Fruit fly (Drosophila melanogaster) whole organism, embryonic: ENCODE data around the gene Dh44.
A peak's percentile ranks its signal among the peaks of the same experiment; 100 is the strongest.

ENCODE experiments used
- Atf3 ChIP-seq: fragments of 200-800 bp; sonication (Bioruptor generic); optimal IDR thresholded peaks from 3 replicates; lab custom pipeline; 2016; ENCODE audit warnings: missing biosample characterization, missing genetic modification characterization
- B-H2 ChIP-seq: fragments of 200-800 bp; sonication (Bioruptor generic); optimal IDR thresholded peaks from 2 replicates; lab custom pipeline; 2018; ENCODE audit warnings: missing biosample characterization, mild to moderate bottlenecking, missing genetic modification characterization
- CG13775 ChIP-seq: fragments of 200-800 bp; sonication (Bioruptor generic); optimal IDR thresholded peaks from 3 replicates; lab custom pipeline; 2017; ENCODE audit warnings: missing biosample characterization, mild to moderate bottlenecking, missing genetic modification characterization
- CG14441 ChIP-seq: fragments of 200-800 bp; sonication (Bioruptor generic); IDR thresholded peaks from 2 replicates; pipeline ENCODE4 v1.3.6; 2022; ENCODE audit warnings: missing biosample characterization, missing genetic modification characterization
- CG14710 ChIP-seq: fragments of 200-800 bp; sonication (Bioruptor generic); optimal IDR thresholded peaks from 3 replicates; lab custom pipeline; 2019; ENCODE audit warnings: missing biosample characterization, mild to moderate bottlenecking, missing genetic modification characterization, moderate library complexity
- CG15073 ChIP-seq: fragments of 200-800 bp; sonication (Bioruptor generic); optimal IDR thresholded peaks from 2 replicates; lab custom pipeline; 2016; ENCODE audit warnings: missing biosample characterization, missing genetic modification characterization
- CG18476 ChIP-seq: fragments of 200-800 bp; sonication (Bioruptor generic); optimal IDR thresholded peaks from 2 replicates; lab custom pipeline; 2016; ENCODE audit warnings: missing biosample characterization, mild to moderate bottlenecking, missing genetic modification characterization
- CG32767 ChIP-seq: fragments of 200-800 bp; sonication (Bioruptor generic); IDR thresholded peaks from 2 replicates; pipeline ENCODE4 v1.3.6; 2022; ENCODE audit warnings: missing biosample characterization, missing genetic modification characterization
- CG33557 ChIP-seq: fragments of 200-800 bp; sonication (Bioruptor generic); optimal IDR thresholded peaks from 2 replicates; lab custom pipeline; 2019; ENCODE audit warnings: missing biosample characterization, mild to moderate bottlenecking, missing genetic modification characterization, moderate library complexity
- CG4424 ChIP-seq: fragments of 200-800 bp; sonication (Bioruptor generic); optimal IDR thresholded peaks from 3 replicates; lab custom pipeline; 2016; ENCODE audit warnings: missing biosample characterization, missing genetic modification characterization
- CG4617 ChIP-seq: fragments of 200-800 bp; sonication (Bioruptor generic); optimal IDR thresholded peaks from 3 replicates; lab custom pipeline; 2016; ENCODE audit warnings: missing biosample characterization, missing genetic modification characterization, borderline replicate concordance
- CG4707 ChIP-seq: fragments of 200-800 bp; sonication (Bioruptor generic); optimal IDR thresholded peaks from 2 replicates; lab custom pipeline; 2018; ENCODE audit warnings: missing biosample characterization, mild to moderate bottlenecking, missing genetic modification characterization, moderate library complexity
- CG6654 ChIP-seq: fragments of 200-800 bp; sonication (Bioruptor generic); optimal IDR thresholded peaks from 2 replicates; lab custom pipeline; 2017; ENCODE audit warnings: missing biosample characterization, mild to moderate bottlenecking, missing genetic modification characterization
- CG6683 ChIP-seq: fragments of 200-800 bp; sonication (Bioruptor generic); optimal IDR thresholded peaks from 2 replicates; lab custom pipeline; 2017; ENCODE audit warnings: missing biosample characterization, mild to moderate bottlenecking, missing genetic modification characterization, missing genetic modification reagents
- CG8478 ChIP-seq: fragments of >200 bp; optimal IDR thresholded peaks from 2 replicates; lab custom pipeline; 2018
- CG9876 ChIP-seq: fragments of 200-800 bp; sonication (Bioruptor generic); optimal IDR thresholded peaks from 2 replicates; lab custom pipeline; 2016; ENCODE audit warnings: missing biosample characterization, missing genetic modification characterization
- Ets97D ChIP-seq: fragments of 200-800 bp; sonication (Bioruptor generic); optimal IDR thresholded peaks from 3 replicates; lab custom pipeline; 2016; ENCODE audit warnings: missing biosample characterization, missing genetic modification characterization
- GATAe ChIP-seq: fragments of 200-800 bp; sonication (Bioruptor generic); conservative IDR thresholded peaks from 2 replicates; pipeline ENCODE4 v1.3.6; 2022; ENCODE audit warnings: missing biosample characterization, missing genetic modification characterization
- Hand ChIP-seq: fragments of 200-800 bp; sonication (Bioruptor generic); optimal IDR thresholded peaks from 2 replicates; lab custom pipeline; 2017; ENCODE audit warnings: mild to moderate bottlenecking, missing biosample characterization, missing genetic modification reagents, missing genetic modification characterization
- Hmr ChIP-seq: fragments of 200-800 bp; sonication (Bioruptor generic); optimal IDR thresholded peaks from 3 replicates; lab custom pipeline; 2017; ENCODE audit warnings: mild to moderate bottlenecking, missing biosample characterization, missing genetic modification reagents, missing genetic modification characterization
- Hmx ChIP-seq: fragments of 200-800 bp; sonication (Bioruptor generic); optimal IDR thresholded peaks from 2 replicates; lab custom pipeline; 2016; ENCODE audit warnings: missing biosample characterization, missing genetic modification characterization
- Hr51 ChIP-seq, 2 experiments: fragments of 200-800 bp; sonication (Bioruptor generic); optimal IDR thresholded peaks; 2 replicates in 1 of 2; 3 replicates in 1 of 2; lab custom pipeline; 2016 to 2018; ENCODE audit warnings: missing biosample characterization in 2 of 2, missing genetic modification characterization in 2 of 2, mild to moderate bottlenecking in 1 of 2, moderate library complexity in 1 of 2
- Hr78 ChIP-seq, 2 experiments: fragments of 200-800 bp in 1 of 2; fragments of >200 bp in 1 of 2; sonication (Bioruptor generic) in 1 of 2; optimal IDR thresholded peaks; 2 replicates each; lab custom pipeline; 2017 to 2019; ENCODE audit warnings: missing biosample characterization in 2 of 2, missing genetic modification characterization in 2 of 2, mild to moderate bottlenecking in 1 of 2, moderate library complexity in 1 of 2
- Meics ChIP-seq: fragments of 200-800 bp; sonication (Bioruptor generic); optimal IDR thresholded peaks from 2 replicates; lab custom pipeline; 2017; ENCODE audit warnings: missing biosample characterization, mild to moderate bottlenecking, missing genetic modification characterization
- Ravus ChIP-seq: fragments of 200-800 bp; sonication (Bioruptor generic); IDR thresholded peaks from 2 replicates; pipeline ENCODE4 v1.3.6; 2022; ENCODE audit warnings: missing biosample characterization, missing genetic modification characterization
- Tbp ChIP-seq: fragments of >200 bp; optimal IDR thresholded peaks from 2 replicates; lab custom pipeline; 2018; ENCODE audit warnings: missing biosample characterization, missing genetic modification characterization
- ase ChIP-seq: fragments of 200-800 bp; sonication (Bioruptor generic); IDR thresholded peaks from 3 replicates; pipeline ENCODE4 v1.3.6; 2022; ENCODE audit warnings: missing biosample characterization, missing genetic modification characterization
- ci ChIP-seq: fragments of 200-800 bp; sonication (Bioruptor generic); IDR thresholded peaks from 3 replicates; pipeline ENCODE4 v1.3.6; 2022; ENCODE audit warnings: missing biosample characterization, missing genetic modification characterization
- da ChIP-seq: fragments of 200-800 bp; sonication (Bioruptor generic); optimal IDR thresholded peaks from 2 replicates; lab custom pipeline; 2016; ENCODE audit warnings: missing biosample characterization, missing genetic modification characterization
- dati ChIP-seq: fragments of 200-800 bp; sonication (Bioruptor generic); IDR thresholded peaks from 2 replicates; pipeline ENCODE4 v1.3.6; 2022; ENCODE audit warnings: missing biosample characterization, missing genetic modification characterization
- dmrt99B ChIP-seq: fragments of 200-800 bp; sonication (Bioruptor generic); optimal IDR thresholded peaks from 2 replicates; lab custom pipeline; 2018; ENCODE audit warnings: missing biosample characterization, mild to moderate bottlenecking, missing genetic modification characterization, moderate library complexity
- fd3F ChIP-seq: fragments of 200-800 bp; sonication (Bioruptor generic); optimal IDR thresholded peaks from 2 replicates; lab custom pipeline; 2018; ENCODE audit warnings: missing biosample characterization, mild to moderate bottlenecking, missing genetic modification characterization, moderate library complexity
- hth ChIP-seq: fragments of >200 bp; optimal IDR thresholded peaks from 2 replicates; lab custom pipeline; 2017; ENCODE audit warnings: inconsistent platforms
- ind ChIP-seq: fragments of 200-800 bp; sonication (Bioruptor generic); optimal IDR thresholded peaks from 3 replicates; lab custom pipeline; 2016; ENCODE audit warnings: missing biosample characterization, missing genetic modification characterization
- jumu ChIP-seq: fragments of 200-800 bp; sonication (Bioruptor generic); optimal IDR thresholded peaks from 3 replicates; lab custom pipeline; 2016; ENCODE audit warnings: missing biosample characterization, missing genetic modification characterization
- luna ChIP-seq: fragments of 200-800 bp; sonication (Bioruptor generic); optimal IDR thresholded peaks from 2 replicates; lab custom pipeline; 2016; ENCODE audit warnings: missing biosample characterization, missing genetic modification characterization
- nerfin-1 ChIP-seq: fragments of 200-800 bp; sonication (Bioruptor generic); optimal IDR thresholded peaks from 3 replicates; lab custom pipeline; 2019; ENCODE audit warnings: missing biosample characterization, mild to moderate bottlenecking, missing genetic modification characterization, moderate library complexity
- p53 ChIP-seq: fragments of 200-800 bp; sonication (Bioruptor generic); optimal IDR thresholded peaks from 2 replicates; lab custom pipeline; 2016; ENCODE audit warnings: missing biosample characterization, missing genetic modification characterization
- pho ChIP-seq: fragments of 200-800 bp; sonication (Bioruptor generic); optimal IDR thresholded peaks from 2 replicates; lab custom pipeline; 2016; ENCODE audit warnings: missing biosample characterization, missing genetic modification characterization
- psq ChIP-seq: fragments of 200-800 bp; sonication (Bioruptor generic); optimal IDR thresholded peaks from 2 replicates; lab custom pipeline; 2017; ENCODE audit warnings: missing biosample characterization, missing genetic modification characterization
- schlank ChIP-seq: fragments of 200-800 bp; sonication (Bioruptor generic); optimal IDR thresholded peaks from 2 replicates; lab custom pipeline; 2018; ENCODE audit warnings: missing biosample characterization, mild to moderate bottlenecking, missing genetic modification characterization
- seq ChIP-seq: fragments of 200-800 bp; sonication (Bioruptor generic); IDR thresholded peaks from 2 replicates; pipeline ENCODE4 v1.3.6; 2022; ENCODE audit warnings: missing biosample characterization, missing genetic modification characterization
- shn ChIP-seq: fragments of 200-800 bp; sonication (Bioruptor generic); optimal IDR thresholded peaks from 3 replicates; lab custom pipeline; 2016; ENCODE audit warnings: missing biosample characterization, missing genetic modification characterization
- sim ChIP-seq: fragments of 200-800 bp; sonication (Bioruptor generic); IDR thresholded peaks from 2 replicates; pipeline ENCODE4 v1.3.6; 2022; ENCODE audit warnings: missing biosample characterization, missing genetic modification characterization
- so ChIP-seq: fragments of 200-800 bp; sonication (Bioruptor generic); IDR thresholded peaks from 3 replicates; pipeline ENCODE4 v1.3.6; 2022; ENCODE audit warnings: missing biosample characterization, missing genetic modification characterization
- ssp ChIP-seq: fragments of 200-800 bp; sonication (Bioruptor generic); IDR thresholded peaks from 2 replicates; pipeline ENCODE4 v1.3.6; 2022; ENCODE audit warnings: missing biosample characterization, missing genetic modification characterization
- sug ChIP-seq: fragments of 200-800 bp; optimal IDR thresholded peaks from 2 replicates; lab custom pipeline; 2019; ENCODE audit warnings: missing biosample characterization, mild to moderate bottlenecking, missing genetic modification characterization, moderate library complexity
- tio ChIP-seq: fragments of 200-800 bp; sonication (Bioruptor generic); optimal IDR thresholded peaks from 2 replicates; lab custom pipeline; 2017; ENCODE audit warnings: missing biosample characterization, missing genetic modification characterization, inconsistent platforms
- trh ChIP-seq: fragments of 200-800 bp; sonication (Bioruptor generic); optimal IDR thresholded peaks from 2 replicates; lab custom pipeline; 2016; ENCODE audit warnings: missing biosample characterization, missing genetic modification characterization
- tup ChIP-seq: fragments of 200-800 bp; sonication (Bioruptor generic); optimal IDR thresholded peaks from 2 replicates; lab custom pipeline; 2016; ENCODE audit warnings: missing biosample characterization, mild to moderate bottlenecking, missing genetic modification characterization, moderate library complexity
- twi ChIP-seq: fragments of 200-800 bp; optimal IDR thresholded peaks from 2 replicates; lab custom pipeline; 2019; ENCODE audit warnings: missing biosample characterization, mild to moderate bottlenecking, missing genetic modification characterization, moderate library complexity
- vvl ChIP-seq: fragments of 200-800 bp; sonication (Bioruptor generic); IDR thresholded peaks from 2 replicates; pipeline ENCODE4 v1.3.6; 2022; ENCODE audit warnings: missing biosample characterization, missing genetic modification characterization

Gene Dh44

DNA sequence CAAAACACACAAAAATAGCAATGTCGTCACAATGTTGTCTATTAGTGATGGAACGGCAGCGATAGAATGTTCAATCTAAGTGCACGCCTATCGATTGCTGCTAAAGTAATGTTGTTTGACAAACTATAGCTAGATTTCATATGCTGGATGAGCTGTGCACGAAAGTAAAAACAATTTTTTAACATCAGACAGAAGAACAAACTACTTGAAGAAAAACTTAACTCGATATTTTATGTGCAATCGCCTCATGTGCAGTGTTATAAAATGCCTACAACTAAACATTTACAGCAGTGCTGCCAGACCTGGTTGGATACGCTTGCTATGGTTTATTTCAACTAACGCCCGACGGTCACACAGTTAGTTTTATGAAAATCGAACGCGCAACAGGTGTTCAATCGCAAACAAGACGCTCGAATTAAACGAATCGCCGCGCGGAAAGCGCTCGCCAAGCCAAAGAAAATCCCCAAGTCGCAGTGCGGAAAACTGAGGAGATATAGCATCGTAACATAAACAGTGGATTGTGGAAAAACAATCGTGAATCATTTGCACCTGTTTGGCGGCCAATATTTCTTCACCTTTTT lies 46.9 kb upstream of the Dh44 start, which contains the start of the genes bocks and CG8312 (continued):
- TF ChIP-seq CG14441 (GFP tag; lab: Robert Waterston, UW): no peak
- TF ChIP-seq seq (GFP tag; lab: Robert Waterston, UW): no peak
- TF ChIP-seq shn: peak; percentile 16
- no peak for TF ChIP-seq Tbp (GFP tag; lab: Kevin White, UChicago)
- TF ChIP-seq vvl: no peak
- TF ChIP-seq CG6683: no peak
- peak; percentile 58 for TF ChIP-seq sug (tag; lab: Kevin White, UChicago)
- TF ChIP-seq Hand: no peak
- TF ChIP-seq trh (GFP tag; lab: Kevin White, UChicago): no peak
- TF ChIP-seq schlank (tag; lab: Kevin White, UChicago): no peak
- no peak for TF ChIP-seq ase (GFP tag; lab: Robert Waterston, UW)
- no peak for TF ChIP-seq tup (GFP tag; lab: Kevin White, UChicago)
- no peak for TF ChIP-seq CG6654 (GFP tag; lab: Kevin White, UChicago)
- TF ChIP-seq hth (lab: Kevin White, UChicago): no peak
- TF ChIP-seq da: peak; percentile 46
- TF ChIP-seq Hr78 (GFP tag; optimal IDR thresholded peaks at IDR 0.05; lab: Kevin White, UChicago): no peak
- TF ChIP-seq ind (GFP tag; lab: Kevin White, UChicago): peak; percentile 26
- no peak for TF ChIP-seq CG18476 (GFP tag; lab: Kevin White, UChicago)
- peak; percentile 50 for TF ChIP-seq nerfin-1 (tag; lab: Kevin White, UChicago)
- no peak for TF ChIP-seq psq (GFP tag; lab: Kevin White, UChicago)
- no peak for TF ChIP-seq so (GFP tag; lab: Robert Waterston, UW)
- no peak for TF ChIP-seq CG15073
- no peak for TF ChIP-seq p53 (GFP tag; lab: Kevin White, UChicago)
- TF ChIP-seq ssp (GFP tag; lab: Robert Waterston, UW): no peak
- peak; percentile 65 for TF ChIP-seq pho (GFP tag; lab: Kevin White, UChicago)
- peak; percentile 50 for TF ChIP-seq CG4424 (GFP tag; lab: Kevin White, UChicago)
- TF ChIP-seq CG4707 (GFP tag; lab: Kevin White, UChicago): no peak
- no peak for TF ChIP-seq tio (GFP tag; lab: Kevin White, UChicago)
- peak; percentile 26 for TF ChIP-seq CG13775 (GFP tag; lab: Kevin White, UChicago)
- TF ChIP-seq Hr51 (GFP tag; optimal IDR thresholded peaks at IDR 0.05; lab: Kevin White, UChicago): peak in 1 of 2 experiments; percentile 33
- no peak for TF ChIP-seq dmrt99B (tag; lab: Kevin White, UChicago)
- TF ChIP-seq CG4617 (GFP tag; lab: Kevin White, UChicago): peak; percentile 45
- TF ChIP-seq Atf3 (GFP tag; lab: Kevin White, UChicago): peak; percentile 85
- TF ChIP-seq GATAe (GFP tag; lab: Robert Waterston, UW): no peak
- no peak for TF ChIP-seq luna (GFP tag; lab: Kevin White, UChicago)
- no peak for TF ChIP-seq CG32767 (GFP tag; lab: Robert Waterston, UW)
- TF ChIP-seq Hmr (GFP tag; lab: Kevin White, UChicago): peak; percentile 73
- no peak for TF ChIP-seq sim (GFP tag; lab: Robert Waterston, UW)
- peak; percentile 6 for TF ChIP-seq Meics (GFP tag; lab: Kevin White, UChicago)
- no peak for TF ChIP-seq Hmx (GFP tag; lab: Kevin White, UChicago)
- peak; percentile 48 for TF ChIP-seq twi (tag; lab: Kevin White, UChicago)
- peak; percentile 40 for TF ChIP-seq CG9876 (GFP tag; lab: Kevin White, UChicago)
- TF ChIP-seq B-H2 (GFP tag; lab: Kevin White, UChicago): peak; percentile 86
- TF ChIP-seq Ets97D: peak; percentile 88
- TF ChIP-seq CG33557: no peak
- peak; percentile 58 for TF ChIP-seq jumu (GFP tag; lab: Kevin White, UChicago)
- no peak for TF ChIP-seq dati (GFP tag; lab: Robert Waterston, UW)
- no peak for TF ChIP-seq CG8478 (lab: Kevin White, UChicago)
- TF ChIP-seq fd3F (GFP tag; lab: Kevin White, UChicago): no peak
- no peak for TF ChIP-seq ci (GFP tag; lab: Robert Waterston, UW)
- peak; percentile 86 for TF ChIP-seq CG14710
- TF ChIP-seq Ravus (GFP tag; lab: Robert Waterston, UW): no peak
